Worm (Caenorhabditis elegans) whole organism, mixed stage, embryonic: Measurements from ENCODE around the gene pld-1.

Experiments used
- blmp-1 ChIP-seq: fragments of 150-350 bp; optimal IDR thresholded peaks from 2 replicates; lab custom pipeline; 2014; ENCODE audit warnings: missing biosample characterization, missing genetic modification characterization
- ces-1 ChIP-seq: fragments of 150-350 bp; optimal IDR thresholded peaks from 2 replicates; lab custom pipeline; 2014; ENCODE audit warnings: missing biosample characterization, missing genetic modification reagents, missing genetic modification characterization
- lin-13 ChIP-seq: fragments of 150-350 bp; optimal IDR thresholded peaks from 2 replicates; lab custom pipeline; 2014; ENCODE audit warnings: missing biosample characterization, missing genetic modification characterization
- nhr-2 ChIP-seq: fragments of 150-350 bp; optimal IDR thresholded peaks from 2 replicates; lab custom pipeline; 2014; ENCODE audit warnings: missing biosample characterization, missing genetic modification characterization

DNA sequence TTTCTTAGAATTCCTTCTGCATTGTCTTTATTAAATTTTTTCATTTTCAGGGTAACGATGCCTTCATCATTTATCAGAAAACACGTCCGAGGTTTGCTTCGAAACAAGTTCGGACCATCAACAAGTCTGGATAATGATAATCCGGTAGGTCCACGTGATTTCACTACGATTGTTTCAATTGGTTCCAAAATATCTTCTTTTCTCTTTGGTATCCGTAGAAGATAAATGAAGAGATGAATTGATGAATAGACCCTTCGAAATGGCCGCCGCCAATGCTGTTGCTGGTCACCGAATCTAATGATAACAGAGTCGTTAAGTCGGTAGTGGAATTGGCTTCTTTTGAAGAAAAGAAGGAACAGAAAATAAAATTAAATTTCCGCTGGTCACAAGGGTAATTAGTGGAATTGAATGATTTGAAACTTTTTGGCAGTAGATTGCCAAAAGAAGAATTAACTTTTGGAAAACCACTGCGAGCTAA is 41.6 kb downstream of the pld-1 start, which contains the start of gene F33G12.6:
- no peak for TF ChIP-seq nhr-2 (tag; lab: Kevin White, UChicago)
- no peak for TF ChIP-seq lin-13 (tag; lab: Kevin White, UChicago)
- TF ChIP-seq blmp-1 (tag; lab: Kevin White, UChicago), result no peak
- TF ChIP-seq ces-1, result peak; percentile 17
